Fruit fly (Drosophila melanogaster): ENCODE measurements around the gene CG32269.

The CG32269 gene

DNA sequence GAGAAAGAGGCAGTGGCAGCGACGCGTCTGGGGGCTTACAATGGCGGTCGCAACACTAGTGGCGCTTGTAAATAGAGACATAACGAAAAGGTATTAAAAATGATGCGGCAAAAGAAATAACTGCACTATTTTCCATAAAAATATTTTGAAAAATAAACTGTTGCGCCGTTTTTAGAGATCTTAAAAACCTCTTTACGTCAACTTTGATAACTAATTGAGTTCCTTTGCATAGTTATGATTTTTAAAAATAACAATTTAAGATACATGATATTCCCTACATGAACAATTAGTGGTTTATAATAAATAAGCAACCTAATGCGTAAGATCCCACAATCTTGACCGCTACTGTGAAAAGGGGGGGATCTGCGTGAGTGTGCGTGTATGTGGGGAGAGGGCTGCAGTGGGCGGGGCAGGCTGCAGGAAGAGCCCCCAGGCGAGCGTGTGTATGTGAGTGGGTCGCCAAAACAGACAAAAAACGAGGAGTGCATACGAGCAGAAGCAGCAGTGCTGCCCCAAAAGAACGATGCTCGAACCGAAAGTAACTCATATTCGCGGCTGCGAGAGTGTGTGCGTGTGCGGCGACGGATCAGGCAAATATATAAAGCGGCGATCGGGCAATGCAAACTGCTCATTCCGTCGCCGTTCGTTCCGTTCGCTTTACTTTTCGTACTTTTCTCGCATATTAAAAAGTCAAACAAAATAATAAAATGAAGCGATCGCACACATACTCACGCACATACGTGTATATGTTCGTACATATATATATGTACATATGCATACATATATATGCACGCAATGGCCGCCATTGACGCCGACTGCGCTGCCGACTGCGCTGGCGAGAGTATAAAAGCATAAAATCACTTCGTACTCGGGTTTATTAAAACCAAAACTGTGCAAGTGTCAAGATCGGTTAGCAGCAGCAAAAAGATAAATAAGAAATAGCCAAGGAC lies 40.2 kb upstream of the CG32269 start (continued):
- TF ChIP-seq B-H2 (GFP tag; optimal IDR thresholded peaks at IDR 0.05) = no peak
- no peak for TF ChIP-seq Oaz (GFP tag; IDR thresholded peaks at IDR 0.05)
- peak; percentile 34 for TF ChIP-seq CG17359 (tag; optimal IDR thresholded peaks at IDR 0.05)
- TF ChIP-seq PHDP (tag; optimal IDR thresholded peaks at IDR 0.05) = peak; percentile 35
- TF ChIP-seq D19B (GFP tag; optimal IDR thresholded peaks at IDR 0.05) = no peak
- TF ChIP-seq Hey (tag; optimal IDR thresholded peaks at IDR 0.05) = no peak
- TF ChIP-seq CG8290 (GFP tag; optimal IDR thresholded peaks at IDR 0.05) = no peak
- TF ChIP-seq CG8290 (tag; optimal IDR thresholded peaks at IDR 0.05) = no peak
- TF ChIP-seq CG8281 (tag; optimal IDR thresholded peaks at IDR 0.05) = no peak
- TF ChIP-seq bowl (GFP tag; IDR thresholded peaks at IDR 0.05) = no peak
- TF ChIP-seq nau (GFP tag; optimal IDR thresholded peaks at IDR 0.05) = peak; percentile 4
- TF ChIP-seq amos (GFP tag; IDR thresholded peaks at IDR 0.05; ENCODE audit: partially characterized antibody) = no peak
- TF ChIP-seq CG11085 (GFP tag; IDR thresholded peaks at IDR 0.05) = no peak
- no peak for TF ChIP-seq CG4617 (GFP tag; optimal IDR thresholded peaks at IDR 0.05; ENCODE audit: borderline replicate concordance)

DNA sequence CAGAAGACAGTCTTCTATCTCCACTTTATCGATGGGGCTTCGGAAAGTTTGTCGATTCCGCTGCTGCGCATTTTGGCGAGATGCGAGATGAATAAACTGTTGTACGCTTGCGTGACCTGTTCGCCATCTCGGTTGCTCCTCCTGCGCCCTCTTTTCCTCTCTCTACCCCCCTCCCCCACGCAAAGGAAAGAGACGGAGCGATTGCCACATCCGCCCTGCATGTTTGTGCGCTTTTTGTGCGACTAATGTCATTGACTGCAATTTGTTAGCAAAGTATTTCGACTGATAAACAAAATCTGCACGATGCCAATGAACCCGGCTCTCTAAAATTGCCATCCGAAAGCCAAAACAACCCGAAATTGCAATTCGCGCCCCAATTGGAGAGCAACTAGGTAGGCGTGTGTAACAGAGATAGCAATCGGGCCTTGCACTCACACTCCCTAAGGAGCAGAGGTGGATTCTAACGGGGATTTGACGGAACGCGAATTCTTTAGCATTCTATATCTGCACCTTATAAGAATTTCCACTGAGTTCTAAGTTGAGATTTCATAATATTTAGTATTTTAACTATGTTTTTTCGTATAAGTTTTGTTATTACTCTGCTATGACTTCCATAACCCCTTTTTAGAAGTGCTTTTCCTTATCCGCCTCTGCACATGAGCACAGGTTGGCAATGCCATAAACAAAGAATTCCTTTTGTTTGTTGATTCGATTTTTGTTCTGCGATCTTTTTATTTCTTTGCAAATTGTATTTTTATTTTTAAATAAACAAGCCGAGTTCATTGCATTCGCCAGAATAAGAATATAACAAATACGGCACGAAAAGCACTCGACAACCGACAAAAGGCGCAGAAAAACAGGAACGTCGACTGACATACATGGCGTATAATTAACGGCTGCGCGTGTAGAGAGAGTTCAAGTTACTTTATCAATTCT lies 38.6 kb upstream of the CG32269 start, which contains the start of gene CG43389:
TSS of gene CG43389 (plus strand) at position 886 of the 936 bp plus-strand sequence.
- TF ChIP-seq sens (GFP tag) (peak; percentile 22), nom (GFP tag; optimal IDR thresholded peaks at IDR 0.05) (peak; percentile 91), bsh (GFP tag; optimal IDR thresholded peaks at IDR 0.05) (peak in 1 of 2 experiments; percentile 69), CG1832 (GFP tag; optimal IDR thresholded peaks at IDR 0.05) (peak; percentile 24), Drgx (GFP tag; IDR thresholded peaks at IDR 0.05) (peak; percentile 61; the same call in 1 of the 2 replicates), Ets65A (GFP tag) (peak; percentile 29), lbe (GFP tag; optimal IDR thresholded peaks at IDR 0.05) (peak; percentile 99), gfzf (GFP tag; optimal IDR thresholded peaks at IDR 0.05) (no peak), corto (GFP tag; optimal IDR thresholded peaks at IDR 0.05) (peak; percentile 99), CG13296 (GFP tag; optimal IDR thresholded peaks at IDR 0.05) (no peak)

DNA sequence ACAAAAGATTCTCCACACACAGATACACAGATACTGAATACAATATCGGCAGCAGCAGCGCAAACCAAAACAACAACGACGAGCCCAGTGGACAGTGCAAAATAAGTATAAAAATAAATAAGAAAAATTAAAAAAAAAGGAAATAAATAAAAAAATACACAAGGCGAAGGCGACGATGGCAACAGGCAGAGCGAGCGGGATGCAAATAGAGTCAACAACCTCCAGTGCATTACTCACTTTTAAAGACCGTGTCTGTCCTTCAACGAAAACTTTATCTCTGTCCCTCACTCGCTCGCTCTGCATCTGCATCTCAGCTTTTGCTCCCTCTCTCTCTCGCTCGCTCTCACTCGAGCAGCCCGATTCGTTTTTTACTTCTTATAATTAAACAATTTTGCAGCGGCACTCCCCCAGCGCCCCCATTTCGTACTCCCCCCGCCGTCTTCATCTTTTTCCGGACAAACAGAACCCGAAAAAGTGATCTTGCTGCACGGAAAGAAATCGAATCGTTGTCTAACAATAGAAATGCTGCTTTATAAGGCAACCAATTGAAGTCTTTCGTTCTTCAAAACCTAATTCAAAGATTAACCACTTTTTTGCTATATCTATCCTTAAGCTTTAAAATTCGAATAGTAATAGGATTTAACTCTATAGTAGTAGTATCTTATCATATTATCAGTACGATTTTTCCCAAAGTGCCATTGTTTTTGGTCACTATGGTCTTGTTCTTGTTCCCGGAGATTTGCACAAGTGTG lies 37.8 kb upstream of the CG32269 start:
- TF ChIP-seq Drgx (GFP tag; IDR thresholded peaks at IDR 0.05) (peak; percentile 94), chinmo (GFP tag; IDR thresholded peaks at IDR 0.05; ENCODE audit: partially characterized antibody) (0 out of 4 replicates have a peak, but pooled peaks have one; percentile 38), crol (GFP tag; IDR thresholded peaks at IDR 0.05) (peak; percentile 43; the same call in 1 of the 2 replicates), nom (GFP tag; optimal IDR thresholded peaks at IDR 0.05) (peak; percentile 100), croc (GFP tag; conservative IDR thresholded peaks at IDR 0.05) (no peak), bsh (GFP tag; optimal IDR thresholded peaks at IDR 0.05) (peak in 1 of 2 experiments; percentile 99), lbe (GFP tag; optimal IDR thresholded peaks at IDR 0.05) (peak; percentile 94), Trl (optimal IDR thresholded peaks at IDR 0.05) (peak in 1 of 2 experiments; percentile 7), Trl (GFP tag; optimal IDR thresholded peaks at IDR 0.05) (no peak), Ada2b (GFP tag; IDR thresholded peaks at IDR 0.05) (no peak), Med (GFP tag) (peak; percentile 29), corto (GFP tag; optimal IDR thresholded peaks at IDR 0.05) (peak; percentile 98)
